Fruit fly (Drosophila melanogaster) whole organism, embryonic: Measurements from ENCODE around the gene CG15040.

Experiments used
- Ada2b ChIP-seq: fragments of 200-800 bp; sonication (Bioruptor generic); IDR thresholded peaks from 2 replicates; pipeline ENCODE4 v1.3.6; 2022; ENCODE audit warnings: missing biosample characterization, missing genetic modification characterization
- Antp ChIP-seq: fragments of 200-800 bp; sonication (Bioruptor generic); optimal IDR thresholded peaks from 3 replicates; lab custom pipeline; 2016; ENCODE audit warnings: missing biosample characterization, missing genetic modification characterization
- CG10267 ChIP-seq: fragments of 200-800 bp; sonication (Bioruptor generic); optimal IDR thresholded peaks from 2 replicates; lab custom pipeline; 2018; ENCODE audit warnings: missing biosample characterization, mild to moderate bottlenecking, missing genetic modification characterization, moderate library complexity
- CG10543 ChIP-seq: fragments of 200-800 bp; sonication (Bioruptor generic); optimal IDR thresholded peaks from 3 replicates; lab custom pipeline; 2017; ENCODE audit warnings: missing biosample characterization, mild to moderate bottlenecking, missing genetic modification characterization, moderate library complexity
- CG12155 ChIP-seq: fragments of 200-800 bp; sonication (Bioruptor generic); optimal IDR thresholded peaks from 3 replicates; lab custom pipeline; 2016; ENCODE audit warnings: missing biosample characterization, missing genetic modification characterization
- CG12769 ChIP-seq: fragments of 200-800 bp; sonication (Bioruptor generic); optimal IDR thresholded peaks from 2 replicates; lab custom pipeline; 2019; ENCODE audit warnings: missing biosample characterization, mild to moderate bottlenecking, missing genetic modification characterization, moderate library complexity
- CG13424 ChIP-seq: fragments of 200-800 bp; sonication (Bioruptor generic); optimal IDR thresholded peaks from 2 replicates; lab custom pipeline; 2019; ENCODE audit warnings: missing biosample characterization, mild to moderate bottlenecking, missing genetic modification characterization, moderate library complexity
- CG14441 ChIP-seq: fragments of 200-800 bp; sonication (Bioruptor generic); IDR thresholded peaks from 2 replicates; pipeline ENCODE4 v1.3.6; 2022; ENCODE audit warnings: missing biosample characterization, missing genetic modification characterization
- CG14710 ChIP-seq: fragments of 200-800 bp; sonication (Bioruptor generic); optimal IDR thresholded peaks from 3 replicates; lab custom pipeline; 2019; ENCODE audit warnings: missing biosample characterization, mild to moderate bottlenecking, missing genetic modification characterization, moderate library complexity
- CG17186 ChIP-seq: fragments of 200-800 bp; sonication (Bioruptor generic); optimal IDR thresholded peaks from 3 replicates; lab custom pipeline; 2017; ENCODE audit warnings: missing biosample characterization, missing genetic modification reagents, missing genetic modification characterization
- CG18476 ChIP-seq: fragments of 200-800 bp; sonication (Bioruptor generic); optimal IDR thresholded peaks from 2 replicates; lab custom pipeline; 2016; ENCODE audit warnings: missing biosample characterization, mild to moderate bottlenecking, missing genetic modification characterization
- CG30020 ChIP-seq: fragments of 200-800 bp; optimal IDR thresholded peaks from 2 replicates; lab custom pipeline; 2019; ENCODE audit warnings: missing biosample characterization, mild to moderate bottlenecking, missing genetic modification characterization, moderate library complexity
- CG30403 ChIP-seq: fragments of 200-800 bp; sonication (Bioruptor generic); optimal IDR thresholded peaks from 3 replicates; lab custom pipeline; 2016; ENCODE audit warnings: missing biosample characterization, missing genetic modification characterization
- CG31365 ChIP-seq: fragments of 200-800 bp; sonication (Bioruptor generic); optimal IDR thresholded peaks from 2 replicates; lab custom pipeline; 2018; ENCODE audit warnings: missing biosample characterization, mild to moderate bottlenecking, missing genetic modification characterization
- CG33213 ChIP-seq: fragments of 200-800 bp; sonication (Bioruptor generic); optimal IDR thresholded peaks from 3 replicates; lab custom pipeline; 2016; ENCODE audit warnings: missing biosample characterization, missing genetic modification characterization
- CG4617 ChIP-seq: fragments of 200-800 bp; sonication (Bioruptor generic); optimal IDR thresholded peaks from 3 replicates; lab custom pipeline; 2016; ENCODE audit warnings: missing biosample characterization, missing genetic modification characterization, borderline replicate concordance
- CG6254 ChIP-seq: fragments of 200-800 bp; sonication (Bioruptor generic); optimal IDR thresholded peaks from 3 replicates; lab custom pipeline; 2017; ENCODE audit warnings: mild to moderate bottlenecking, missing biosample characterization, missing genetic modification reagents, missing genetic modification characterization
- CG7271 ChIP-seq: fragments of 200-800 bp; sonication (Bioruptor generic); optimal IDR thresholded peaks from 2 replicates; lab custom pipeline; 2018; ENCODE audit warnings: missing biosample characterization, mild to moderate bottlenecking, missing genetic modification characterization, moderate library complexity
- CG9797 ChIP-seq: fragments of 200-800 bp; sonication (Bioruptor generic); optimal IDR thresholded peaks from 3 replicates; lab custom pipeline; 2018; ENCODE audit warnings: missing biosample characterization, mild to moderate bottlenecking, missing genetic modification characterization
- CoRest ChIP-seq: fragments of 200-800 bp; sonication (Bioruptor generic); optimal IDR thresholded peaks from 3 replicates; lab custom pipeline; 2018; ENCODE audit warnings: missing biosample characterization, mild to moderate bottlenecking, missing genetic modification characterization, moderate library complexity
- ERR ChIP-seq: fragments of 200-800 bp; sonication (Bioruptor generic); optimal IDR thresholded peaks from 2 replicates; lab custom pipeline; 2016; ENCODE audit warnings: missing biosample characterization, missing genetic modification characterization
- Eip74EF ChIP-seq, 2 experiments: fragments of 200-800 bp in 1 of 2; fragments of >200 bp in 1 of 2; sonication (Bioruptor generic) in 1 of 2; optimal IDR thresholded peaks; 2 replicates each; lab custom pipeline; 2017 to 2019; ENCODE audit warnings: missing biosample characterization in 2 of 2, missing genetic modification characterization in 2 of 2, mild to moderate bottlenecking in 1 of 2, moderate library complexity in 1 of 2
- Gug ChIP-seq: fragments of 200-800 bp; sonication (Bioruptor generic); IDR thresholded peaks from 4 replicates; pipeline ENCODE4 v1.3.6; 2022; ENCODE audit warnings: missing biosample characterization, missing genetic modification characterization
- H15 ChIP-seq: fragments of 200-800 bp; sonication (Bioruptor generic); IDR thresholded peaks from 3 replicates; pipeline ENCODE4 v1.3.6; 2022; ENCODE audit warnings: missing biosample characterization, missing genetic modification characterization
- Hand ChIP-seq: fragments of 200-800 bp; sonication (Bioruptor generic); optimal IDR thresholded peaks from 2 replicates; lab custom pipeline; 2017; ENCODE audit warnings: mild to moderate bottlenecking, missing biosample characterization, missing genetic modification reagents, missing genetic modification characterization
- Lim3 ChIP-seq: fragments of 200-800 bp; sonication (Bioruptor generic); IDR thresholded peaks from 2 replicates; pipeline ENCODE4 v1.3.6; 2022; ENCODE audit warnings: missing biosample characterization, missing genetic modification characterization
- Mad ChIP-seq: fragments of 200-800 bp; sonication (Bioruptor generic); optimal IDR thresholded peaks from 2 replicates; lab custom pipeline; 2016; ENCODE audit warnings: missing biosample characterization, missing genetic modification characterization
- Neu2 ChIP-seq: fragments of 200-800 bp; sonication (Bioruptor generic); optimal IDR thresholded peaks from 3 replicates; lab custom pipeline; 2016; ENCODE audit warnings: missing biosample characterization, missing genetic modification characterization, borderline replicate concordance
- Nf-YC ChIP-seq: fragments of 200-800 bp; optimal IDR thresholded peaks from 3 replicates; lab custom pipeline; 2019; ENCODE audit warnings: missing biosample characterization, mild to moderate bottlenecking, missing genetic modification characterization, moderate library complexity
- Side ChIP-seq: fragments of 200-800 bp; sonication (Bioruptor generic); optimal IDR thresholded peaks from 2 replicates; lab custom pipeline; 2016; ENCODE audit warnings: missing biosample characterization, missing genetic modification characterization
- Ssrp ChIP-seq: fragments of 200-800 bp; sonication (Bioruptor generic); optimal IDR thresholded peaks from 2 replicates; lab custom pipeline; 2018; ENCODE audit warnings: missing biosample characterization, mild to moderate bottlenecking, missing genetic modification characterization, moderate library complexity
- TFAM ChIP-seq: fragments of 200-800 bp; sonication (Bioruptor generic); optimal IDR thresholded peaks from 2 replicates; lab custom pipeline; 2017; ENCODE audit warnings: missing biosample characterization, missing genetic modification characterization, inconsistent platforms
- Taf1 ChIP-seq: fragments of 200-800 bp; sonication (Bioruptor generic); IDR thresholded peaks from 2 replicates; pipeline ENCODE4 v1.3.6; 2022; ENCODE audit warnings: missing biosample characterization, missing genetic modification characterization
- Tbp ChIP-seq: fragments of >200 bp; optimal IDR thresholded peaks from 2 replicates; lab custom pipeline; 2018; ENCODE audit warnings: missing biosample characterization, missing genetic modification characterization
- al ChIP-seq: fragments of 200-800 bp; sonication (Bioruptor generic); IDR thresholded peaks from 2 replicates; pipeline ENCODE4 v1.3.6; 2022; ENCODE audit warnings: missing biosample characterization, missing genetic modification characterization
- ase ChIP-seq: fragments of 200-800 bp; sonication (Bioruptor generic); IDR thresholded peaks from 3 replicates; pipeline ENCODE4 v1.3.6; 2022; ENCODE audit warnings: missing biosample characterization, missing genetic modification characterization
- ash1 ChIP-seq: fragments of 200-800 bp; sonication (Bioruptor generic); optimal IDR thresholded peaks from 2 replicates; lab custom pipeline; 2018; ENCODE audit warnings: missing biosample characterization, mild to moderate bottlenecking, missing genetic modification characterization
- az2 ChIP-seq: fragments of 200-800 bp; sonication (Bioruptor generic); optimal IDR thresholded peaks from 3 replicates; lab custom pipeline; 2016; ENCODE audit warnings: missing biosample characterization, missing genetic modification characterization
- chn ChIP-seq: fragments of 200-800 bp; sonication (Bioruptor generic); optimal IDR thresholded peaks from 2 replicates; lab custom pipeline; 2016; ENCODE audit warnings: missing biosample characterization, missing genetic modification characterization
- dan ChIP-seq: fragments of 200-800 bp; sonication (Bioruptor generic); IDR thresholded peaks from 2 replicates; pipeline ENCODE4 v1.3.6; 2022; ENCODE audit warnings: missing biosample characterization, missing genetic modification characterization
- dysf ChIP-seq: fragments of 200-800 bp; sonication (Bioruptor generic); IDR thresholded peaks from 3 replicates; pipeline ENCODE4 v1.3.6; 2022; ENCODE audit warnings: missing biosample characterization, missing genetic modification characterization
- emc ChIP-seq: fragments of 200-800 bp; sonication (Bioruptor generic); optimal IDR thresholded peaks from 2 replicates; lab custom pipeline; 2016; ENCODE audit warnings: missing biosample characterization, missing genetic modification characterization
- exex ChIP-seq: fragments of 200-800 bp; sonication (Bioruptor generic); optimal IDR thresholded peaks from 4 replicates; lab custom pipeline; 2018; ENCODE audit warnings: missing biosample characterization, mild to moderate bottlenecking, missing genetic modification characterization, moderate library complexity
- fu2 ChIP-seq: fragments of 200-800 bp; sonication (Bioruptor generic); optimal IDR thresholded peaks from 2 replicates; lab custom pipeline; 2016; ENCODE audit warnings: missing biosample characterization, missing genetic modification characterization
- gcm ChIP-seq: fragments of 200-800 bp; sonication (Bioruptor generic); optimal IDR thresholded peaks from 2 replicates; lab custom pipeline; 2019; ENCODE audit warnings: missing biosample characterization, mild to moderate bottlenecking, missing genetic modification characterization, moderate library complexity
- h ChIP-seq: fragments of >200 bp; optimal IDR thresholded peaks from 2 replicates; lab custom pipeline; 2017
- hth ChIP-seq: fragments of >200 bp; optimal IDR thresholded peaks from 2 replicates; lab custom pipeline; 2017; ENCODE audit warnings: inconsistent platforms
- inv ChIP-seq: fragments of 200-800 bp; sonication (Bioruptor generic); IDR thresholded peaks from 2 replicates; pipeline ENCODE4 v1.3.6; 2022; ENCODE audit warnings: missing biosample characterization, missing genetic modification characterization; ENCODE audit not compliant: partially characterized antibody
- kah ChIP-seq: fragments of 200-800 bp; sonication (Bioruptor generic); optimal IDR thresholded peaks from 2 replicates; lab custom pipeline; 2018; ENCODE audit warnings: missing biosample characterization, mild to moderate bottlenecking, missing genetic modification characterization
- ro ChIP-seq: fragments of 200-800 bp; sonication (Bioruptor generic); IDR thresholded peaks from 2 replicates; pipeline ENCODE4 v1.3.6; 2022; ENCODE audit warnings: missing biosample characterization, missing genetic modification characterization
- sisA ChIP-seq: fragments of 200-800 bp; sonication (Bioruptor generic); IDR thresholded peaks from 2 replicates; pipeline ENCODE4 v1.3.6; 2022; ENCODE audit warnings: missing biosample characterization, missing genetic modification characterization
- slp2 ChIP-seq: fragments of 200-800 bp; sonication (Bioruptor generic); optimal IDR thresholded peaks from 2 replicates; lab custom pipeline; 2016; ENCODE audit warnings: missing biosample characterization, missing genetic modification characterization

The CG15040 gene

DNA sequence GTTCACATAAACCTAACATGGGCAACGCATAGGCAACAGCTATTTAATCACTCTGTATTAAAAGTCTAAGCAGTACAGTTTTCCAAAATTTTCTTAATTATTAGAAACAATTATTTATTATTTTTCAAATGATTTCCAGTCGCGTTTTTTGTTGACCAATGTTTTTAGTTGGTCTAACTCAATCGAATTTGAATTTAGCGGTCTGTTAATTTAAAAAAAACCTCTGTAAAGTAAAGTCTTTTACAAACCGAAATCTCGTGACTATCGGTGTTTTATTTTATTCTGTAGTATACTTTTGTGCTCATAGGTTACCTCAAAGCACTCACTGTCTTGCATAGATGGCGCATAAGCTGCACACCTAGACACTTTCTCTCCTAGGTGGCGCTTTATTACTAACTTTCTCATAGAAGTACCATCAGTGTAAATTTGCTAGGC lies 17.7 kb upstream of the CG15040 start (continued):
- no peak for TF ChIP-seq CG14441 (GFP tag; lab: Robert Waterston, UW)
- no peak for TF ChIP-seq TFAM (GFP tag; lab: Kevin White, UChicago)
- TF ChIP-seq Tbp (GFP tag; lab: Kevin White, UChicago), result no peak
- TF ChIP-seq CoRest (tag; lab: Kevin White, UChicago), result peak; percentile 22
- TF ChIP-seq CG6254 (GFP tag; lab: Kevin White, UChicago), result no peak
- no peak for TF ChIP-seq sisA
- no peak for TF ChIP-seq Ssrp
- no peak for TF ChIP-seq fu2 (GFP tag; lab: Kevin White, UChicago)
- no peak for TF ChIP-seq Gug (GFP tag; lab: Robert Waterston, UW)
- peak; percentile 22 for TF ChIP-seq Mad
- TF ChIP-seq Side (GFP tag; lab: Kevin White, UChicago), result peak; percentile 47
- TF ChIP-seq exex, result no peak
- TF ChIP-seq hth (lab: Kevin White, UChicago), result no peak
- peak; percentile 8 for TF ChIP-seq CG10267
- TF ChIP-seq kah (GFP tag; lab: Kevin White, UChicago), result no peak
- peak; percentile 29 for TF ChIP-seq ERR (GFP tag; lab: Kevin White, UChicago)
- TF ChIP-seq inv (GFP tag; lab: Robert Waterston, UW), result peak; percentile 55; the same call in 1 of the 2 replicates
- TF ChIP-seq CG13424 (tag; lab: Kevin White, UChicago), result no peak
- no peak for TF ChIP-seq Eip74EF (GFP tag; optimal IDR thresholded peaks at IDR 0.05; lab: Kevin White, UChicago)
- TF ChIP-seq az2, result peak; percentile 39
- no peak for TF ChIP-seq Hand (GFP tag; lab: Kevin White, UChicago)
- no peak for TF ChIP-seq Neu2 (GFP tag; lab: Kevin White, UChicago)
- TF ChIP-seq, all 482 proteins: peak for 151

dm6 chrX:18634716-18635115 lies 17.3 kb upstream of the CG15040 start, which contains the start of gene wgn:
TSS of gene wgn (minus strand) at chrX:18634908.
- no peak for TF ChIP-seq dysf (GFP tag; lab: Robert Waterston, UW)
- no peak for TF ChIP-seq CG12155 (GFP tag; lab: Kevin White, UChicago)
- no peak for TF ChIP-seq dan (GFP tag; lab: Robert Waterston, UW)
- TF ChIP-seq CG9797 (GFP tag; lab: Kevin White, UChicago), result no peak
- no peak for TF ChIP-seq CG12769 (tag; lab: Kevin White, UChicago)
- TF ChIP-seq CG30020, result no peak
- no peak for TF ChIP-seq ase (GFP tag; lab: Robert Waterston, UW)
- TF ChIP-seq CG17186 (GFP tag; lab: Kevin White, UChicago), result no peak
- TF ChIP-seq slp2 (GFP tag; lab: Kevin White, UChicago), result no peak
- TF ChIP-seq Lim3 (GFP tag; lab: Robert Waterston, UW), result no peak
- TF ChIP-seq CG30403 (GFP tag; lab: Kevin White, UChicago), result no peak
- no peak for TF ChIP-seq CG7271 (tag; lab: Kevin White, UChicago)
- no peak for TF ChIP-seq CG33213 (GFP tag; lab: Kevin White, UChicago)
- no peak for TF ChIP-seq Nf-YC (tag; lab: Kevin White, UChicago)
- no peak for TF ChIP-seq ro (GFP tag; lab: Robert Waterston, UW)
- TF ChIP-seq al, result no peak
- no peak for TF ChIP-seq emc (GFP tag; lab: Kevin White, UChicago)
- no peak for TF ChIP-seq Mad
- TF ChIP-seq gcm, result no peak
- TF ChIP-seq Ada2b, result no peak
- TF ChIP-seq CG31365 (tag; lab: Kevin White, UChicago), result no peak
- TF ChIP-seq CG18476, result no peak
- no peak for TF ChIP-seq Taf1 (GFP tag; lab: Robert Waterston, UW)
- no peak for TF ChIP-seq ash1 (GFP tag; lab: Kevin White, UChicago)
- TF ChIP-seq CG4617 (GFP tag; lab: Kevin White, UChicago), result no peak
- TF ChIP-seq chn (GFP tag; lab: Kevin White, UChicago), result no peak
- no peak for TF ChIP-seq CG14710 (tag; lab: Kevin White, UChicago)
- TF ChIP-seq H15, result no peak
- no peak for TF ChIP-seq CG10543 (GFP tag; lab: Kevin White, UChicago)
- no peak for TF ChIP-seq Antp
- no peak for TF ChIP-seq h (lab: Kevin White, UChicago)
- no peak for TF ChIP-seq Ssrp
